Worm (Caenorhabditis elegans) whole organism, L4/young adult: ENCODE data around the gene Y105C5A.26.

ENCODE experiments used
- W03F9.2 ChIP-seq: fragments of 150-350 bp; optimal IDR thresholded peaks from 2 replicates; lab custom pipeline; 2014; ENCODE audit warnings: missing biosample characterization, missing genetic modification characterization
- dao-5 ChIP-seq: sonication (generic microtip); optimal IDR thresholded peaks from 2 replicates; lab custom pipeline; 2016; ENCODE audit warnings: missing genotype, missing genetic modification characterization, moderate library complexity, missing compliant biosample characterization
- him-1 ChIP-seq: sonication (generic microtip); optimal IDR thresholded peaks from 2 replicates; lab custom pipeline; 2016; ENCODE audit warnings: missing genotype, missing genetic modification reagents, missing genetic modification characterization, missing compliant biosample characterization

DNA sequence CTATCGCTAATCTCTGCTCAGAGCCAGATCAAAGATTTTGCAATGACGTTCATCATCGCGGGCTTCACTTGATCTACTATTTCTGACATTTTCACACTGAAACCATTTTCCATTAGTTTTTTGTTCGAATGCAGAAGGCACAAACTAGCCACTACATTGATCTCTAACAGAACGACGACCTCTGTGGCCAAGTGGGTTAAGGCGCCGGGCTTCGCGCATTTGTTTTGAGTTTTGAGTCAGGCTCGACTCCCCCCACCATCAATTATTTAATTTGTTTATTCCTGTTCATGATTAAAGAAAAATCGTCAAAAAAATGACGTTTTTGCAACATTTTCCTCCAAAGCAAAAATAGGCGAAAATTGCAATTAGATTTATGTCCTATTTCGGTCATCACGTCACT is 11.9 kb upstream of the Y105C5A.26 start:
- TF ChIP-seq W03F9.2 (tag; lab: Kevin White, UChicago) (no peak), him-1 (peak; percentile 48), dao-5 (tag; lab: Kevin White, UChicago) (peak; percentile 14)
